Worm (Caenorhabditis elegans): ENCODE measurements around the gene K09B11.4.

ce11 chrIV:13396375-13396774, 33.0 kb upstream of the K09B11.4 start:
- TF ChIP-seq nhr-10 (tag; optimal IDR thresholded peaks at IDR 0.05) (no peak), nhr-12 (tag; optimal IDR thresholded peaks at IDR 0.05) (no peak)
